Fruit fly (Drosophila melanogaster) whole organism, embryonic: ENCODE results near the gene InR.

Source experiments
- ATbp ChIP-seq: fragments of 200-800 bp; sonication (Bioruptor generic); optimal IDR thresholded peaks from 2 replicates; lab custom pipeline; 2017; ENCODE audit warnings: missing biosample characterization, mild to moderate bottlenecking, missing genetic modification characterization, missing genetic modification reagents
- Ada2b ChIP-seq: fragments of 200-800 bp; sonication (Bioruptor generic); IDR thresholded peaks from 2 replicates; pipeline ENCODE4 v1.3.6; 2022; ENCODE audit warnings: missing biosample characterization, missing genetic modification characterization
- Bgb ChIP-seq: fragments of 200-800 bp; sonication (Bioruptor generic); IDR thresholded peaks from 2 replicates; pipeline ENCODE4 v1.3.6; 2022; ENCODE audit warnings: missing biosample characterization, missing genetic modification characterization; ENCODE audit not compliant: partially characterized antibody
- CG10366 ChIP-seq: fragments of 200-800 bp; sonication (Bioruptor generic); IDR thresholded peaks from 2 replicates; pipeline ENCODE4 v1.3.6; 2022; ENCODE audit warnings: missing biosample characterization, missing genetic modification characterization
- CG10959 ChIP-seq: fragments of 200-800 bp; sonication (Bioruptor generic); IDR thresholded peaks from 2 replicates; pipeline ENCODE4 v1.3.6; 2022; ENCODE audit warnings: missing biosample characterization, missing genetic modification characterization
- CG11723 ChIP-seq: fragments of 200-800 bp; sonication (Bioruptor generic); optimal IDR thresholded peaks from 2 replicates; lab custom pipeline; 2017; ENCODE audit warnings: missing biosample characterization, mild to moderate bottlenecking, missing genetic modification characterization
- CG12104 ChIP-seq: fragments of 200-800 bp; sonication (Bioruptor generic); optimal IDR thresholded peaks from 3 replicates; lab custom pipeline; 2016; ENCODE audit warnings: missing biosample characterization, missing genetic modification characterization
- CG12155 ChIP-seq: fragments of 200-800 bp; sonication (Bioruptor generic); optimal IDR thresholded peaks from 3 replicates; lab custom pipeline; 2016; ENCODE audit warnings: missing biosample characterization, missing genetic modification characterization
- CG13287 ChIP-seq: fragments of 200-800 bp; sonication (Bioruptor generic); IDR thresholded peaks from 2 replicates; pipeline ENCODE4 v1.3.6; 2022; ENCODE audit warnings: missing biosample characterization, missing genetic modification characterization; ENCODE audit not compliant: partially characterized antibody
- CG13296 ChIP-seq: fragments of 200-800 bp; sonication (Bioruptor generic); optimal IDR thresholded peaks from 3 replicates; lab custom pipeline; 2018; ENCODE audit warnings: missing biosample characterization, mild to moderate bottlenecking, missing genetic modification characterization
- CG14667 ChIP-seq: fragments of 200-800 bp; sonication (Bioruptor generic); IDR thresholded peaks from 2 replicates; pipeline ENCODE4 v1.3.6; 2022; ENCODE audit warnings: missing biosample characterization, missing genetic modification characterization
- CG15696 ChIP-seq: fragments of 200-800 bp; sonication (Bioruptor generic); optimal IDR thresholded peaks from 2 replicates; lab custom pipeline; 2019; ENCODE audit warnings: missing biosample characterization, mild to moderate bottlenecking, missing genetic modification characterization, moderate library complexity
- CG16863 ChIP-seq: fragments of 200-800 bp; sonication (Bioruptor generic); optimal IDR thresholded peaks from 3 replicates; lab custom pipeline; 2016; ENCODE audit warnings: missing biosample characterization, missing genetic modification characterization
- CG17328 ChIP-seq: fragments of 200-800 bp; sonication (Bioruptor generic); IDR thresholded peaks from 2 replicates; pipeline ENCODE4 v1.3.6; 2022; ENCODE audit warnings: missing biosample characterization, missing genetic modification characterization
- CG2199 ChIP-seq: fragments of 200-800 bp; sonication (Bioruptor generic); IDR thresholded peaks from 3 replicates; pipeline ENCODE4 v1.3.6; 2022; ENCODE audit warnings: missing biosample characterization, missing genetic modification characterization
- CG2875 ChIP-seq: fragments of 200-800 bp; sonication (Bioruptor generic); optimal IDR thresholded peaks from 2 replicates; lab custom pipeline; 2017; ENCODE audit warnings: missing biosample characterization, mild to moderate bottlenecking, missing genetic modification characterization, missing genetic modification reagents
- CG31388 ChIP-seq: fragments of 200-800 bp; sonication (Bioruptor generic); optimal IDR thresholded peaks from 2 replicates; lab custom pipeline; 2016; ENCODE audit warnings: missing biosample characterization, missing genetic modification characterization
- CG32767 ChIP-seq: fragments of 200-800 bp; sonication (Bioruptor generic); IDR thresholded peaks from 2 replicates; pipeline ENCODE4 v1.3.6; 2022; ENCODE audit warnings: missing biosample characterization, missing genetic modification characterization
- CG32772 ChIP-seq: fragments of 200-800 bp; sonication (Bioruptor generic); IDR thresholded peaks from 2 replicates; pipeline ENCODE4 v1.3.6; 2022; ENCODE audit warnings: missing biosample characterization, missing genetic modification characterization
- CG34376 ChIP-seq: fragments of 200-800 bp; sonication (Bioruptor generic); optimal IDR thresholded peaks from 2 replicates; lab custom pipeline; 2018; ENCODE audit warnings: missing biosample characterization, mild to moderate bottlenecking, missing genetic modification characterization
- CG4360 ChIP-seq: fragments of 200-800 bp; sonication (Bioruptor generic); IDR thresholded peaks from 2 replicates; pipeline ENCODE4 v1.3.6; 2022; ENCODE audit warnings: missing biosample characterization, missing genetic modification characterization
- CG4820 ChIP-seq: fragments of 200-800 bp; sonication (Bioruptor generic); optimal IDR thresholded peaks from 3 replicates; lab custom pipeline; 2016; ENCODE audit warnings: missing biosample characterization, missing genetic modification characterization
- CG6854 ChIP-seq: fragments of 200-800 bp; sonication (Bioruptor generic); optimal IDR thresholded peaks from 3 replicates; lab custom pipeline; 2017; ENCODE audit warnings: missing biosample characterization, mild to moderate bottlenecking, missing genetic modification characterization
- Dbx ChIP-seq: fragments of 200-800 bp; sonication (Bioruptor generic); IDR thresholded peaks from 3 replicates; pipeline ENCODE4 v1.3.6; 2022; ENCODE audit warnings: missing biosample characterization, missing genetic modification characterization
- H2.0 ChIP-seq: fragments of 200-800 bp; sonication (Bioruptor generic); IDR thresholded peaks from 2 replicates; pipeline ENCODE4 v1.3.6; 2022; ENCODE audit warnings: missing biosample characterization, missing genetic modification characterization
- HLH4C ChIP-seq: fragments of 200-800 bp; sonication (Bioruptor generic); IDR thresholded peaks from 3 replicates; pipeline ENCODE4 v1.3.6; 2022; ENCODE audit warnings: missing biosample characterization, missing genetic modification characterization; ENCODE audit not compliant: partially characterized antibody
- Hmr ChIP-seq: fragments of 200-800 bp; sonication (Bioruptor generic); optimal IDR thresholded peaks from 3 replicates; lab custom pipeline; 2017; ENCODE audit warnings: mild to moderate bottlenecking, missing biosample characterization, missing genetic modification reagents, missing genetic modification characterization
- Lhr ChIP-seq: fragments of 200-800 bp; sonication (Bioruptor generic); optimal IDR thresholded peaks from 3 replicates; lab custom pipeline; 2017; ENCODE audit warnings: mild to moderate bottlenecking, missing biosample characterization, missing genetic modification reagents, missing genetic modification characterization
- MTF-1 ChIP-seq: fragments of 200-800 bp; sonication (Bioruptor generic); optimal IDR thresholded peaks from 2 replicates; lab custom pipeline; 2018; ENCODE audit warnings: missing biosample characterization, mild to moderate bottlenecking, missing genetic modification characterization, borderline replicate concordance
- NfI ChIP-seq: fragments of 200-800 bp; sonication (Bioruptor generic); optimal IDR thresholded peaks from 3 replicates; lab custom pipeline; 2018; ENCODE audit warnings: missing biosample characterization, mild to moderate bottlenecking, missing genetic modification characterization, moderate library complexity
- ase ChIP-seq: fragments of 200-800 bp; sonication (Bioruptor generic); IDR thresholded peaks from 3 replicates; pipeline ENCODE4 v1.3.6; 2022; ENCODE audit warnings: missing biosample characterization, missing genetic modification characterization
- bcd ChIP-seq: fragments of 200-800 bp; sonication (Bioruptor generic); optimal IDR thresholded peaks from 2 replicates; lab custom pipeline; 2017; ENCODE audit warnings: missing biosample characterization, mild to moderate bottlenecking, missing genetic modification characterization
- chif ChIP-seq, 2 experiments: fragments of 200-800 bp; sonication (Bioruptor generic); optimal IDR thresholded peaks; 3 replicates each; lab custom pipeline; 2016; ENCODE audit warnings: missing biosample characterization in 2 of 2, missing genetic modification characterization in 2 of 2
- chn ChIP-seq: fragments of 200-800 bp; sonication (Bioruptor generic); optimal IDR thresholded peaks from 2 replicates; lab custom pipeline; 2016; ENCODE audit warnings: missing biosample characterization, missing genetic modification characterization
- dm ChIP-seq: fragments of 200-800 bp; sonication (Bioruptor generic); optimal IDR thresholded peaks from 3 replicates; lab custom pipeline; 2016; ENCODE audit warnings: missing biosample characterization, missing genetic modification characterization
- dmrt11E ChIP-seq: fragments of 200-800 bp; sonication (Bioruptor generic); optimal IDR thresholded peaks from 3 replicates; lab custom pipeline; 2018; ENCODE audit warnings: missing biosample characterization, mild to moderate bottlenecking, missing genetic modification characterization, moderate library complexity
- esg ChIP-seq: fragments of 200-800 bp; sonication (Bioruptor generic); conservative IDR thresholded peaks from 2 replicates; pipeline ENCODE4 v1.3.6; 2022; ENCODE audit warnings: missing biosample characterization, missing genetic modification characterization
- fd102C ChIP-seq: fragments of 200-800 bp; sonication (Bioruptor generic); optimal IDR thresholded peaks from 2 replicates; lab custom pipeline; 2018; ENCODE audit warnings: missing biosample characterization, mild to moderate bottlenecking, missing genetic modification characterization, moderate library complexity
- nerfin-1 ChIP-seq: fragments of 200-800 bp; sonication (Bioruptor generic); optimal IDR thresholded peaks from 3 replicates; lab custom pipeline; 2019; ENCODE audit warnings: missing biosample characterization, mild to moderate bottlenecking, missing genetic modification characterization, moderate library complexity
- pan ChIP-seq, 4 experiments: fragments of >200 bp in 3 of 4; fragments of 200-800 bp in 1 of 4; sonication (Bioruptor generic) in 1 of 4; optimal IDR thresholded peaks in 3 of 4; IDR thresholded peaks in 1 of 4; 2 replicates each; pipeline versions ENCODE4 v1.3.6 to Lab custom; 2017 to 2022; ENCODE audit warnings: missing biosample characterization in 2 of 4, missing genetic modification characterization in 2 of 4, mixed read lengths in 1 of 4
- sd ChIP-seq: fragments of 200-800 bp; sonication (Bioruptor generic); optimal IDR thresholded peaks from 3 replicates; lab custom pipeline; 2018; ENCODE audit warnings: missing biosample characterization, mild to moderate bottlenecking, missing genetic modification characterization, moderate library complexity
- shn ChIP-seq: fragments of 200-800 bp; sonication (Bioruptor generic); optimal IDR thresholded peaks from 3 replicates; lab custom pipeline; 2016; ENCODE audit warnings: missing biosample characterization, missing genetic modification characterization
- slp2 ChIP-seq: fragments of 200-800 bp; sonication (Bioruptor generic); optimal IDR thresholded peaks from 2 replicates; lab custom pipeline; 2016; ENCODE audit warnings: missing biosample characterization, missing genetic modification characterization
- sob ChIP-seq: fragments of 200-800 bp; sonication (Bioruptor generic); IDR thresholded peaks from 2 replicates; pipeline ENCODE4 v1.3.6; 2022; ENCODE audit warnings: missing biosample characterization, missing genetic modification characterization
- stwl ChIP-seq: fragments of 200-800 bp; sonication (Bioruptor generic); optimal IDR thresholded peaks from 3 replicates; lab custom pipeline; 2018; ENCODE audit warnings: missing biosample characterization, mild to moderate bottlenecking, missing genetic modification characterization, moderate library complexity
- tgo ChIP-seq: fragments of 200-800 bp; sonication (Bioruptor generic); IDR thresholded peaks from 3 replicates; pipeline ENCODE4 v1.3.6; 2022; ENCODE audit warnings: missing biosample characterization, missing genetic modification characterization
- tll ChIP-seq, 2 experiments: fragments of 200-800 bp in 1 of 2; fragments of >200 bp in 1 of 2; sonication (Bioruptor generic) in 1 of 2; optimal IDR thresholded peaks; 2 replicates each; lab custom pipeline; 2017 to 2019; ENCODE audit warnings: missing biosample characterization in 2 of 2, missing genetic modification characterization in 2 of 2, mild to moderate bottlenecking in 1 of 2, moderate library complexity in 1 of 2
- ttk ChIP-seq: fragments of 200-800 bp; sonication (Bioruptor generic); IDR thresholded peaks from 2 replicates; pipeline ENCODE4 v2.1.2; 2022; ENCODE audit warnings: missing biosample characterization, missing genetic modification characterization
- zen ChIP-seq: fragments of 200-800 bp; sonication (Bioruptor generic); optimal IDR thresholded peaks from 3 replicates; lab custom pipeline; 2018; ENCODE audit warnings: missing biosample characterization, mild to moderate bottlenecking, missing genetic modification characterization, moderate library complexity
- zf30C ChIP-seq: fragments of 200-800 bp; sonication (Bioruptor generic); optimal IDR thresholded peaks from 3 replicates; lab custom pipeline; 2018; ENCODE audit warnings: missing biosample characterization, mild to moderate bottlenecking, missing genetic modification characterization

Gene InR

DNA sequence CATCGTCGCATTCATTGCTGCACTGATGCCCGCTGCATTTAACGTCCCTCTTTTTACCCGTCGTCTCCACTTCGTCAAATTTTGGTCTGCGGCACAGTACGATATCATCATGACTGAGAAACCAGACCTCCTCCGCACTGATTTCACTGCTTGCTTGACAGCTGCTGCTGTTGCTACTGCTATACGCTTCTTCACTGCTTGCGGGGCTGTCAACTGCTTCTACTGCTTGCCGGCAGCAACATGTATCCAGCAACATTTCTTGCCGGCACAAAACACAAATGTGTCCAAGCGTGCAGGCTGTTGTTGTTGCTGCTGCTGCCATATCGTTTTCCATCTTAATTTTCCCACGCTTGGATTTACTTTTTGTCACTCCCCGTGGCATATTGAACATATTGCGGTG is 39.0 kb downstream of the InR start (continued):
- TF ChIP-seq Ada2b (GFP tag; lab: Robert Waterston, UW) (no peak), CG2875 (GFP tag; lab: Kevin White, UChicago) (no peak), chn (GFP tag; lab: Kevin White, UChicago) (no peak), NfI (no peak), pan (optimal IDR thresholded peaks at IDR 0.05; lab: Kevin White, UChicago) (no peak), pan (GFP tag; optimal IDR thresholded peaks at IDR 0.05 in 1 of 2, IDR thresholded peaks at IDR 0.05 in 1 of 2) (no peak), CG11723 (GFP tag; lab: Kevin White, UChicago) (no peak), dmrt11E (tag; lab: Kevin White, UChicago) (no peak), CG34376 (GFP tag; lab: Kevin White, UChicago) (no peak), esg (GFP tag; lab: Robert Waterston, UW) (no peak), tll (GFP tag; optimal IDR thresholded peaks at IDR 0.05; lab: Kevin White, UChicago) (no peak), nerfin-1 (no peak), CG32772 (GFP tag; lab: Robert Waterston, UW) (peak; percentile 24; the same call in 1 of the 2 replicates), stwl (tag; lab: Kevin White, UChicago) (peak; percentile 95), HLH4C (GFP tag; lab: Robert Waterston, UW) (peak; percentile 55; the same call in 1 of the 3 replicates), CG13296 (GFP tag; lab: Kevin White, UChicago) (no peak), chif (GFP tag; optimal IDR thresholded peaks at IDR 0.05; lab: Kevin White, UChicago) (peak in 1 of 2 experiments; percentile 30), CG32767 (GFP tag; lab: Robert Waterston, UW) (no peak), CG6854 (GFP tag; lab: Kevin White, UChicago) (no peak), CG4820 (GFP tag; lab: Kevin White, UChicago) (no peak), tgo (GFP tag; lab: Robert Waterston, UW) (no peak), sob (GFP tag; lab: Robert Waterston, UW) (peak; percentile 93), CG15696 (peak; percentile 25), ase (GFP tag; lab: Robert Waterston, UW) (no peak), slp2 (GFP tag; lab: Kevin White, UChicago) (no peak), CG17328 (peak; percentile 50; the same call in 1 of the 2 replicates), zen (tag; lab: Kevin White, UChicago) (no peak), dm (peak; percentile 36), Dbx (GFP tag; lab: Robert Waterston, UW) (peak; percentile 61; the same call in 1 of the 3 replicates), shn (no peak), CG12104 (no peak), sd (tag; lab: Kevin White, UChicago) (no peak), bcd (GFP tag; lab: Kevin White, UChicago) (no peak), CG4360 (peak; percentile 88), CG14667 (no peak), zf30C (GFP tag; lab: Kevin White, UChicago) (peak; percentile 57), Hmr (GFP tag; lab: Kevin White, UChicago) (no peak), CG16863 (no peak), fd102C (no peak), Lhr (GFP tag; lab: Kevin White, UChicago) (peak; percentile 15), CG10366 (no peak), Bgb (peak; percentile 76), CG31388 (no peak), CG2199 (peak; percentile 99), ttk (GFP tag; lab: Robert Waterston, UW) (0 out of 2 replicates have a peak, but pooled peaks have one; percentile 25), H2.0 (GFP tag; lab: Robert Waterston, UW) (no peak), CG12155 (GFP tag; lab: Kevin White, UChicago) (peak; percentile 5), CG10959 (GFP tag; lab: Robert Waterston, UW) (no peak), CG13287 (GFP tag; lab: Robert Waterston, UW) (no peak; the same call in 1 of the 2 replicates), MTF-1 (GFP tag; lab: Kevin White, UChicago) (no peak), ATbp (GFP tag; lab: Kevin White, UChicago) (no peak)
